Worm (Caenorhabditis elegans) whole organism, L1 larva: ENCODE data around the gene ZK228.3.

Source experiments
- aly-2 ChIP-seq: fragments of 150-350 bp; optimal IDR thresholded peaks from 2 replicates; lab custom pipeline; 2014; ENCODE audit warnings: missing biosample characterization, missing genetic modification characterization
- ama-1 ChIP-seq: fragments of 150-350 bp; optimal IDR thresholded peaks from 2 replicates; lab custom pipeline; 2014
- ceh-82 ChIP-seq, 3 experiments: fragments of 150-350 bp in 1 of 3; sonication (generic microtip) in 2 of 3; optimal IDR thresholded peaks; 2 replicates each; lab custom pipeline; 2014 to 2017; ENCODE audit warnings: missing biosample characterization in 3 of 3, missing genetic modification characterization in 3 of 3
- ces-1 ChIP-seq: fragments of 150-350 bp; optimal IDR thresholded peaks from 2 replicates; lab custom pipeline; 2014; ENCODE audit warnings: missing biosample characterization, missing genetic modification reagents, missing genetic modification characterization
- dpl-1 ChIP-seq, 3 experiments: fragments of 150-350 bp in 2 of 3; sonication (generic microtip) in 1 of 3; optimal IDR thresholded peaks; 2 replicates each; lab custom pipeline; 2014 to 2017; ENCODE audit warnings: missing biosample characterization in 3 of 3, missing genetic modification characterization in 3 of 3, missing genetic modification reagents in 3 of 3
- fos-1 ChIP-seq: fragments of 150-350 bp; optimal IDR thresholded peaks from 2 replicates; lab custom pipeline; 2014; ENCODE audit warnings: missing biosample characterization, missing genetic modification characterization
- lin-14 ChIP-seq: fragments of 200-800 bp; sonication (Bioruptor generic); optimal IDR thresholded peaks from 2 replicates; lab custom pipeline; 2018; ENCODE audit warnings: mild to moderate bottlenecking, missing genetic modification characterization, moderate library complexity, missing compliant biosample characterization
- lsy-2 ChIP-seq, 2 experiments: fragments of 150-350 bp; optimal IDR thresholded peaks; 2 replicates each; lab custom pipeline; 2014; ENCODE audit warnings: missing biosample characterization in 2 of 2, missing genetic modification characterization in 2 of 2
- mdl-1 ChIP-seq, 2 experiments: fragments of 150-350 bp; optimal IDR thresholded peaks; 2 replicates each; lab custom pipeline; 2014 to 2017; ENCODE audit warnings: missing biosample characterization in 2 of 2, missing genetic modification characterization in 2 of 2, inconsistent platforms in 1 of 2
- nhr-90 ChIP-seq: sonication (generic microtip); optimal IDR thresholded peaks from 2 replicates; lab custom pipeline; 2016; ENCODE audit warnings: mild to moderate bottlenecking, missing genetic modification characterization, missing compliant biosample characterization; ENCODE audit not compliant: poor library complexity
- pqm-1 ChIP-seq: sonication (generic microtip); optimal IDR thresholded peaks from 3 replicates; lab custom pipeline; 2017; ENCODE audit warnings: missing biosample characterization, missing genetic modification characterization
- rnt-1 ChIP-seq: sonication (generic microtip); optimal IDR thresholded peaks from 2 replicates; lab custom pipeline; 2016; ENCODE audit warnings: mild to moderate bottlenecking, missing genetic modification characterization, moderate library complexity, missing compliant biosample characterization

- TF ChIP-seq lsy-2 (tag; optimal IDR thresholded peaks at IDR 0.05; lab: Kevin White, UChicago) (no peak), mdl-1 (tag; optimal IDR thresholded peaks at IDR 0.05; lab: Kevin White, UChicago) (no peak), rnt-1 (tag; lab: Kevin White, UChicago) (no peak), aly-2 (tag; lab: Kevin White, UChicago) (no peak), dpl-1 (GFP tag; optimal IDR thresholded peaks at IDR 0.05; lab: Kevin White, UChicago) (no peak), lin-14 (GFP tag; lab: Kevin White, UChicago) (no peak), ceh-82 (tag; optimal IDR thresholded peaks at IDR 0.05; lab: Kevin White, UChicago) (no peak), ama-1 (no peak), pqm-1 (tag; lab: Kevin White, UChicago) (no peak), fos-1 (tag; lab: Kevin White, UChicago) (no peak), nhr-90 (no peak), ces-1 (GFP tag; lab: Kevin White, UChicago) (no peak)
These were observed 47.5 kb upstream of the ZK228.3 start, which contains the start of gene Y51A2D.1 for ce11 chrV:18508564-18508963.
